ENCODE assay signal across 6 worm cellular contexts in genomic region chrIII:7978723-7979122, ce11.
TF ChIP-seq lines count a peak whose summit lies in the region.

No protein-coding gene starts in this region.

TF ChIP-seq in whole organism, L1 larva, 84 proteins besides CTCF, POLR2A, EP300 and RAD21 (continues in another document):
- no peak for TF ChIP-seq sup-37 (GFP tag; optimal IDR thresholded peaks at IDR 0.05; lab: Kevin White, UChicago)
- no peak for TF ChIP-seq sptf-1 (tag; optimal IDR thresholded peaks at IDR 0.05; lab: Kevin White, UChicago)
- peak; percentile 61 for TF ChIP-seq nhr-77 (tag; optimal IDR thresholded peaks at IDR 0.05; lab: Kevin White, UChicago)
- no peak for TF ChIP-seq mdl-1 (tag; optimal IDR thresholded peaks at IDR 0.05; lab: Kevin White, UChicago)
- no peak for TF ChIP-seq ces-1 (GFP tag; optimal IDR thresholded peaks at IDR 0.05; lab: Kevin White, UChicago)
- TF ChIP-seq nhr-71 (tag; optimal IDR thresholded peaks at IDR 0.05; lab: Kevin White, UChicago): peak; percentile 74
- peak; percentile 77 for TF ChIP-seq snu-23 (GFP tag; optimal IDR thresholded peaks at IDR 0.05; lab: Kevin White, UChicago)
- TF ChIP-seq nhr-19 (GFP tag; conservative IDR thresholded peaks at IDR 0.05; lab: Robert Waterston, UW): peak; percentile 68
- peak; percentile 51 for TF ChIP-seq tbx-2 (tag; optimal IDR thresholded peaks at IDR 0.05; lab: Kevin White, UChicago)
- peak; percentile 90 for TF ChIP-seq nhr-85 (tag; lab: Kevin White, UChicago)
- TF ChIP-seq unc-130 (tag; optimal IDR thresholded peaks at IDR 0.05; lab: Kevin White, UChicago): peak; percentile 3
- TF ChIP-seq lsy-2 (tag; optimal IDR thresholded peaks at IDR 0.05; lab: Kevin White, UChicago): peak; percentile 57 to 67
- no peak for TF ChIP-seq unc-62 (GFP tag; optimal IDR thresholded peaks at IDR 0.05; lab: Kevin White, UChicago)
- peak; percentile 45 for TF ChIP-seq C16A3.4 (tag; optimal IDR thresholded peaks at IDR 0.05; lab: Kevin White, UChicago)
- TF ChIP-seq lin-14 (GFP tag; optimal IDR thresholded peaks at IDR 0.05; lab: Kevin White, UChicago): peak; percentile 86

TF ChIP-seq in whole organism, L2 larva, 48 proteins besides CTCF, POLR2A, EP300 and RAD21 (continues in another document):
- TF ChIP-seq peb-1 (tag; optimal IDR thresholded peaks at IDR 0.05; lab: Kevin White, UChicago) (no peak), sma-9 (GFP tag; optimal IDR thresholded peaks at IDR 0.05; lab: Kevin White, UChicago) (peak; percentile 42), sma-9 (tag; optimal IDR thresholded peaks at IDR 0.05; lab: Kevin White, UChicago) (no peak), sma-3 (GFP tag; optimal IDR thresholded peaks at IDR 0.05; lab: Kevin White, UChicago) (peak; percentile 84), F13H6.1 (tag; optimal IDR thresholded peaks at IDR 0.05; lab: Kevin White, UChicago) (peak; percentile 70), C34F6.9 (tag; optimal IDR thresholded peaks at IDR 0.05; lab: Kevin White, UChicago) (peak; percentile 65), ZK546.5 (tag; optimal IDR thresholded peaks at IDR 0.05; lab: Kevin White, UChicago) (no peak), blmp-1 (tag; optimal IDR thresholded peaks at IDR 0.05; lab: Kevin White, UChicago; ENCODE audit: insufficient read depth) (peak; percentile 9), nhr-237 (tag; optimal IDR thresholded peaks at IDR 0.05; lab: Kevin White, UChicago) (no peak), mdl-1 (tag; optimal IDR thresholded peaks at IDR 0.05; lab: Kevin White, UChicago) (peak in 1 of 2 experiments; percentile 2), nhr-11 (tag; optimal IDR thresholded peaks at IDR 0.05; lab: Kevin White, UChicago) (no peak), ceh-16 (tag; optimal IDR thresholded peaks at IDR 0.05; lab: Kevin White, UChicago) (no peak), unc-55 (GFP tag; optimal IDR thresholded peaks at IDR 0.05; lab: Kevin White, UChicago) (peak; percentile 43), Y55F3AM.14 (GFP tag; optimal IDR thresholded peaks at IDR 0.05; lab: Kevin White, UChicago) (no peak), ztf-4 (tag; optimal IDR thresholded peaks at IDR 0.05; lab: Kevin White, UChicago) (peak; percentile 30), fos-1 (tag; optimal IDR thresholded peaks at IDR 0.05; lab: Kevin White, UChicago) (peak; percentile 20)

TF ChIP-seq in whole organism, L3 larva, 47 proteins besides CTCF, POLR2A, EP300 and RAD21 (continues in another document):
- TF ChIP-seq hmg-11 (tag; optimal IDR thresholded peaks at IDR 0.05; lab: Kevin White, UChicago): peak; percentile 43
- TF ChIP-seq fkh-2 (tag; optimal IDR thresholded peaks at IDR 0.05; lab: Kevin White, UChicago): no peak
- peak; percentile 64 for TF ChIP-seq egl-5 (tag; optimal IDR thresholded peaks at IDR 0.05; lab: Kevin White, UChicago)
- TF ChIP-seq nfya-1 (tag; optimal IDR thresholded peaks at IDR 0.05; lab: Kevin White, UChicago; ENCODE audit: insufficient read depth): peak; percentile 57
- TF ChIP-seq elt-3 (tag; optimal IDR thresholded peaks at IDR 0.05; lab: Kevin White, UChicago): no peak
- TF ChIP-seq zag-1 (tag; optimal IDR thresholded peaks at IDR 0.05; lab: Kevin White, UChicago): no peak
- no peak for TF ChIP-seq jun-1 (tag; optimal IDR thresholded peaks at IDR 0.05; lab: Kevin White, UChicago)
- no peak for TF ChIP-seq tbx-2 (tag; optimal IDR thresholded peaks at IDR 0.05; lab: Kevin White, UChicago)
- TF ChIP-seq nhr-12 (tag; optimal IDR thresholded peaks at IDR 0.05; lab: Kevin White, UChicago): no peak
- TF ChIP-seq pha-4 (tag; optimal IDR thresholded peaks at IDR 0.05; lab: Kevin White, UChicago): peak; percentile 95
- TF ChIP-seq fos-1 (tag; optimal IDR thresholded peaks at IDR 0.05; lab: Kevin White, UChicago): no peak
- no peak for TF ChIP-seq unc-62 (GFP tag; optimal IDR thresholded peaks at IDR 0.05; lab: Kevin White, UChicago)
- TF ChIP-seq lin-39 (tag; optimal IDR thresholded peaks at IDR 0.05; lab: Kevin White, UChicago): no peak
- no peak for TF ChIP-seq pqm-1 (tag; optimal IDR thresholded peaks at IDR 0.05; lab: Kevin White, UChicago)
- no peak for TF ChIP-seq skn-1 (tag; optimal IDR thresholded peaks at IDR 0.05; lab: Kevin White, UChicago)
- no peak for TF ChIP-seq ceh-28 (tag; optimal IDR thresholded peaks at IDR 0.05; lab: Kevin White, UChicago)
- no peak for TF ChIP-seq mdl-1 (tag; optimal IDR thresholded peaks at IDR 0.05; lab: Kevin White, UChicago)

TF ChIP-seq in whole organism, L4 larva, 104 proteins besides CTCF, POLR2A, EP300 and RAD21 (continues in another document):
- TF ChIP-seq dmd-9 (GFP tag; IDR thresholded peaks at IDR 0.05; lab: Robert Waterston, UW) (no peak), lin-13 (GFP tag; optimal IDR thresholded peaks at IDR 0.05; lab: Kevin White, UChicago) (no peak), hlh-11 (tag; optimal IDR thresholded peaks at IDR 0.05; lab: Kevin White, UChicago) (peak; percentile 75), egl-27 (tag; optimal IDR thresholded peaks at IDR 0.05; lab: Kevin White, UChicago) (no peak), nhr-28 (tag; optimal IDR thresholded peaks at IDR 0.05; lab: Kevin White, UChicago) (peak; percentile 44), hlh-30 (tag; optimal IDR thresholded peaks at IDR 0.05; lab: Kevin White, UChicago; ENCODE audit: insufficient read depth) (no peak), mdt-29 (GFP tag; IDR thresholded peaks at IDR 0.05; lab: Robert Waterston, UW) (no peak), nhr-102 (tag; optimal IDR thresholded peaks at IDR 0.05; lab: Kevin White, UChicago) (no peak), zfp-3 (GFP tag; conservative IDR thresholded peaks at IDR 0.05; lab: Robert Waterston, UW) (no peak), jun-1 (tag; optimal IDR thresholded peaks at IDR 0.05; lab: Kevin White, UChicago) (peak; percentile 6), Y48G9A.11 (GFP tag; IDR thresholded peaks at IDR 0.05; lab: Robert Waterston, UW) (no peak), snpc-1.2 (GFP tag; IDR thresholded peaks at IDR 0.05; lab: Robert Waterston, UW) (no peak), mes-2 (tag; optimal IDR thresholded peaks at IDR 0.05; lab: Kevin White, UChicago; ENCODE audit: poor library complexity, severe bottlenecking) (peak; percentile 26), Y75B8A.6 (GFP tag; IDR thresholded peaks at IDR 0.05; lab: Robert Waterston, UW) (no peak), php-3 (GFP tag; IDR thresholded peaks at IDR 0.05; lab: Robert Waterston, UW) (peak; percentile 51; the same call in 1 of the 2 replicates), unc-62 (GFP tag; optimal IDR thresholded peaks at IDR 0.05 in 1 of 2; lab: Kevin White, UChicago) (no peak), unc-62 (tag; optimal IDR thresholded peaks at IDR 0.05; lab: Kevin White, UChicago) (no peak)

TF ChIP-seq in whole organism, mixed stage, embryonic, 35 proteins besides CTCF, POLR2A, EP300 and RAD21:
- no peak for TF ChIP-seq M03D4.4 (tag; optimal IDR thresholded peaks at IDR 0.05; lab: Kevin White, UChicago)
- TF ChIP-seq ces-1 (GFP tag; optimal IDR thresholded peaks at IDR 0.05; lab: Kevin White, UChicago): peak; percentile 18

TF ChIP-seq in whole organism, young adult, 124 proteins besides CTCF, POLR2A, EP300 and RAD21 (continues in another document):
- TF ChIP-seq tbx-9 (tag; optimal IDR thresholded peaks at IDR 0.05; lab: Kevin White, UChicago; ENCODE audit: borderline replicate concordance) (no peak), C17E4.6 (GFP tag; IDR thresholded peaks at IDR 0.05; lab: Robert Waterston, UW) (no peak), Y79H2A.3 (GFP tag; conservative IDR thresholded peaks at IDR 0.05; lab: Robert Waterston, UW) (no peak), pbrm-1 (GFP tag; IDR thresholded peaks at IDR 0.05; lab: Robert Waterston, UW) (peak; percentile 38), hmg-1.2 (GFP tag; IDR thresholded peaks at IDR 0.05; lab: Robert Waterston, UW) (peak; percentile 93), F33H1.4 (GFP tag; IDR thresholded peaks at IDR 0.05; lab: Robert Waterston, UW) (no peak), athp-1 (tag; optimal IDR thresholded peaks at IDR 0.05; lab: Kevin White, UChicago) (no peak), F22D6.2 (tag; optimal IDR thresholded peaks at IDR 0.05; lab: Kevin White, UChicago) (no peak), bed-2 (GFP tag; IDR thresholded peaks at IDR 0.05; lab: Robert Waterston, UW) (no peak), Y56A3A.18 (GFP tag; IDR thresholded peaks at IDR 0.05; lab: Robert Waterston, UW) (no peak), madf-3 (GFP tag; IDR thresholded peaks at IDR 0.05; lab: Robert Waterston, UW) (no peak), ztf-28 (GFP tag; IDR thresholded peaks at IDR 0.05; lab: Robert Waterston, UW) (no peak), F55B11.4 (tag; optimal IDR thresholded peaks at IDR 0.05; lab: Kevin White, UChicago; ENCODE audit: borderline replicate concordance, insufficient read depth) (no peak), rcor-1 (GFP tag; IDR thresholded peaks at IDR 0.05; lab: Robert Waterston, UW) (no peak), dpl-1 (GFP tag; optimal IDR thresholded peaks at IDR 0.05; lab: Kevin White, UChicago) (no peak), B0261.1 (tag; optimal IDR thresholded peaks at IDR 0.05; lab: Kevin White, UChicago) (peak; percentile 41), dpff-1 (tag; optimal IDR thresholded peaks at IDR 0.05; lab: Kevin White, UChicago) (no peak), F10E7.11 (tag; optimal IDR thresholded peaks at IDR 0.05; lab: Kevin White, UChicago) (no peak), ZK185.1 (tag; optimal IDR thresholded peaks at IDR 0.05; lab: Kevin White, UChicago; ENCODE audit: poor library complexity, severe bottlenecking) (peak; percentile 33), K12H6.12 (tag; optimal IDR thresholded peaks at IDR 0.05; lab: Kevin White, UChicago) (no peak), ceh-79 (tag; optimal IDR thresholded peaks at IDR 0.05; lab: Kevin White, UChicago) (no peak), snpc-4 (GFP tag; optimal IDR thresholded peaks at IDR 0.05; lab: Kevin White, UChicago) (no peak), snpc-4 (tag; optimal IDR thresholded peaks at IDR 0.05; lab: Kevin White, UChicago) (no peak), attf-3 (GFP tag; conservative IDR thresholded peaks at IDR 0.05; lab: Robert Waterston, UW) (no peak), xnd-1 (tag; optimal IDR thresholded peaks at IDR 0.05; lab: Kevin White, UChicago) (no peak), ztf-6 (GFP tag; IDR thresholded peaks at IDR 0.05; lab: Robert Waterston, UW) (no peak), lin-35 (GFP tag; optimal IDR thresholded peaks at IDR 0.05; lab: Kevin White, UChicago) (no peak), mxl-1 (tag; optimal IDR thresholded peaks at IDR 0.05; lab: Kevin White, UChicago) (no peak), attf-5 (GFP tag; optimal IDR thresholded peaks at IDR 0.05; lab: Kevin White, UChicago) (peak; percentile 59), ccch-3 (GFP tag; optimal IDR thresholded peaks at IDR 0.05; lab: Kevin White, UChicago) (no peak), ceh-100 (GFP tag; IDR thresholded peaks at IDR 0.05; lab: Robert Waterston, UW) (no peak), mes-4 (tag; optimal IDR thresholded peaks at IDR 0.05; lab: Kevin White, UChicago) (no peak), Y53F4B.3 (GFP tag; IDR thresholded peaks at IDR 0.05; lab: Robert Waterston, UW) (no peak), unc-62 (GFP tag; optimal IDR thresholded peaks at IDR 0.05; lab: Kevin White, UChicago) (no peak), Y53G8AR.9 (GFP tag; conservative IDR thresholded peaks at IDR 0.05; lab: Robert Waterston, UW) (no peak)
